Worm (Caenorhabditis elegans) whole organism, late embryonic: ENCODE measurements around the gene T06D8.10.

Source experiments
- ceh-18 ChIP-seq: sonication (generic microtip); optimal IDR thresholded peaks from 2 replicates; lab custom pipeline; 2016; ENCODE audit warnings: missing genetic modification characterization, missing compliant biosample characterization
- ceh-30 ChIP-seq: fragments of 150-350 bp; optimal IDR thresholded peaks from 2 replicates; lab custom pipeline; 2014; ENCODE audit warnings: missing biosample characterization, missing genetic modification characterization
- elt-2 ChIP-seq: sonication (generic microtip); optimal IDR thresholded peaks from 2 replicates; lab custom pipeline; 2016; ENCODE audit warnings: missing genetic modification reagents, missing genetic modification characterization, missing compliant biosample characterization
- elt-4 ChIP-seq: sonication (generic microtip); optimal IDR thresholded peaks from 2 replicates; lab custom pipeline; 2016; ENCODE audit warnings: missing genetic modification characterization, missing compliant biosample characterization
- fkh-6 ChIP-seq: sonication (generic microtip); optimal IDR thresholded peaks from 2 replicates; lab custom pipeline; 2016; ENCODE audit warnings: missing genetic modification characterization, missing compliant biosample characterization
- hlh-6 ChIP-seq: sonication (generic microtip); optimal IDR thresholded peaks from 2 replicates; lab custom pipeline; 2016; ENCODE audit warnings: missing genotype, missing genetic modification characterization, missing compliant biosample characterization
- madf-2 ChIP-seq: sonication (generic microtip); optimal IDR thresholded peaks from 2 replicates; lab custom pipeline; 2017; ENCODE audit warnings: missing genetic modification characterization, missing compliant biosample characterization
- nfya-1 ChIP-seq: sonication (generic microtip); optimal IDR thresholded peaks from 2 replicates; lab custom pipeline; 2017; ENCODE audit warnings: missing genetic modification characterization, mild to moderate bottlenecking, missing compliant biosample characterization, antibody characterized with exemption, moderate library complexity
- nhr-11 ChIP-seq: fragments of 150-350 bp; optimal IDR thresholded peaks from 2 replicates; lab custom pipeline; 2014; ENCODE audit warnings: missing biosample characterization, missing genetic modification characterization
- nhr-232 ChIP-seq: sonication (generic microtip); optimal IDR thresholded peaks from 2 replicates; lab custom pipeline; 2016; ENCODE audit warnings: missing genetic modification characterization, missing compliant biosample characterization
- pag-3 ChIP-seq: sonication (generic microtip); optimal IDR thresholded peaks from 2 replicates; lab custom pipeline; 2016; ENCODE audit warnings: missing compliant biosample characterization, missing genetic modification characterization, borderline replicate concordance
- unc-86 ChIP-seq: sonication (generic microtip); optimal IDR thresholded peaks from 2 replicates; lab custom pipeline; 2016; ENCODE audit warnings: missing genetic modification characterization, missing compliant biosample characterization

DNA sequence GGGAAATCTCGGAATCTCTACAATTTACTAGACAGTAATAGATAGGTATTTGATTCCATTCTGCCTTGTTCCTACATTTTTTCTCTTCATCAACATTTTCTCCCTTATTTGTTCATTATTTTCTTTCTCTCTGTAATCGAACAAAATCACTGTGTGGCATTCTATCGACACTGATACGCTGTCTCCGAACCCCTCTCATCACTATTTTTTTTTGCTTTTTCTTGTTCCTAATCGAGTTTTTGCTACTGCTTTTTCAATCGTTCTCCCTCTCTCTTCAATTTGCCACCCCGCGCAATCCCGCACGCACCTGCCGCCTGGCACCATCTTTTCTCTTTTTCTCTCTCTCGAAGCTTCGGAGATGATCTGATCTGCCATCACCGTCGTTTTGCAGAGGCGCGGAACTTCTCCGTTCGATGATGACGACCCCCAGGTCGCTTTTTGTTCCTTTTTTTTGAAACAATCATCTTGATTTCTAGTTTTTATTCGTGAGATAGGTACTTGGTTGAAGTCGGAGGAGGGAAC lies 47.0 kb downstream of the T06D8.10 start:
- no peak for TF ChIP-seq ceh-30
- TF ChIP-seq hlh-6, result no peak
- no peak for TF ChIP-seq pag-3
- TF ChIP-seq ceh-18 (tag; lab: Kevin White, UChicago), result no peak
- no peak for TF ChIP-seq fkh-6
- TF ChIP-seq elt-2 (tag; lab: Kevin White, UChicago), result no peak
- no peak for TF ChIP-seq nhr-232 (tag; lab: Kevin White, UChicago)
- TF ChIP-seq nhr-11 (tag; lab: Kevin White, UChicago), result no peak
- TF ChIP-seq unc-86 (tag; lab: Kevin White, UChicago), result no peak
- TF ChIP-seq madf-2 (tag; lab: Kevin White, UChicago), result no peak
- no peak for TF ChIP-seq elt-4 (tag; lab: Kevin White, UChicago)
- no peak for TF ChIP-seq nfya-1 (tag; lab: Kevin White, UChicago)
